Fruit fly (Drosophila melanogaster): Measurements from ENCODE around the gene CG13032.

DNA sequence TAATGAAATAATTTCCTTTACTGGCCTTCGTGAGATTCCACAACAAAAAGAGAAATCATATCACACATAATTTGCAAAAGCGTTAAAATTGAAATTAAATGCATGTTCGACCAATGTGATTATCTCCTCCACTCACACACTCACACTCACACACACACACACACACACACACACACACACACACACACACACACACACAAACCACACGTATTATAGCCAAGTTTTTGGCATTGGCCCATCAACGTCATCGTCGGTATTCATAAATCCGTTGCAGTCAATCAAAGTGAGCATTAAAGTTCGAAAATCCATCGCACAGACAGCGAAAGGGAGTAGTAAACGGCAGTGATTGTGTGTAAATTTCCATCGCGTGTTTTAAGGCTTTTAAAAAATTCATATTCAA lies 16.3 kb downstream of the CG13032 start:
- TF ChIP-seq CTCF (optimal IDR thresholded peaks at IDR 0.05) = no peak
- TF ChIP-seq CG8478 (optimal IDR thresholded peaks at IDR 0.05) = no peak

Measured in S2 (cell line).